Fruit fly (Drosophila melanogaster) Kc167 (cell line): Measurements from ENCODE around the gene CG6569.

Experiments
- Myc ChIP-seq: fragments of >200 bp; optimal IDR thresholded peaks from 2 replicates; lab custom pipeline; 2017; ENCODE audit warnings: missing external identifiers
- Sin3A ChIP-seq: fragments of >200 bp; optimal IDR thresholded peaks from 2 replicates; lab custom pipeline; 2018; ENCODE audit warnings: missing external identifiers
- h ChIP-seq: fragments of >200 bp; optimal IDR thresholded peaks from 3 replicates; lab custom pipeline; 2018; ENCODE audit warnings: missing external identifiers
- insv ChIP-seq: fragments of >200 bp; optimal IDR thresholded peaks from 3 replicates; lab custom pipeline; 2018; ENCODE audit warnings: missing external identifiers
- psq ChIP-seq: fragments of >200 bp; optimal IDR thresholded peaks from 2 replicates; lab custom pipeline; 2017; ENCODE audit warnings: missing external identifiers
- ttk ChIP-seq: sonication (Bioruptor generic); optimal IDR thresholded peaks from 2 replicates; lab custom pipeline; 2017; ENCODE audit warnings: missing external identifiers

The CG6569 gene

dm6 chr3R:21867819-21868218, at the start of gene CG6569, which contains the start of gene Cby:
CG6569 (minus strand) TSS chr3R:21867919.
Cby (plus strand) TSS chr3R:21868003.
- TF ChIP-seq h (lab: Kevin White, UChicago) = no peak
- no peak for TF ChIP-seq Sin3A (lab: Kevin White, UChicago)
- no peak for TF ChIP-seq psq (lab: Kevin White, UChicago)
- TF ChIP-seq ttk (lab: Kevin White, UChicago) = no peak
- no peak for TF ChIP-seq insv (lab: Kevin White, UChicago)
- TF ChIP-seq Myc (lab: Kevin White, UChicago) = no peak

DNA sequence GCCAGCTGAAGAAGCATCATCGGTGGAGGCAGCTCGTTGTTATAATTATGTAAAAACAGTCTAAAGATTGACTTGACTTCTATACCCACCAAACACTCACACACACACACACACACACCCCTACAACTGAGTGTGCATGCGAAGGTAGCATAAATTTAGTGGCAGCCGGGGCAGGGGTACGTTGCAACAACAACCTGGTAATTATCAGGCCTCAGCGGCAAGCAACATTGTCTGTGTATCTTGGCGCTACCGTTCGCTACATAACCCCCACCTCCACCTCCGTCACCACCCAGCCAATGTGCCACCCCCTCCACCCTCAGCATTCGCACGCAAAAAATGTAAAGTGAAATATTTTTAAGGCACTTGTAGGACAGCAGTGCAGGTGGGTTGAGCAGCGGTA, 49.3 kb upstream of the CG6569 start:
- no peak for TF ChIP-seq Myc (lab: Kevin White, UChicago)

dm6 chr3R:21913447-21913846, 45.7 kb upstream of the CG6569 start, which contains the start of gene Qsox2:
Qsox2 (plus strand) TSS chr3R:21913747.
- TF ChIP-seq Myc (lab: Kevin White, UChicago) (no peak), ttk (lab: Kevin White, UChicago) (no peak), h (lab: Kevin White, UChicago) (no peak), insv (lab: Kevin White, UChicago) (no peak), Sin3A (lab: Kevin White, UChicago) (no peak), psq (lab: Kevin White, UChicago) (no peak)

DNA sequence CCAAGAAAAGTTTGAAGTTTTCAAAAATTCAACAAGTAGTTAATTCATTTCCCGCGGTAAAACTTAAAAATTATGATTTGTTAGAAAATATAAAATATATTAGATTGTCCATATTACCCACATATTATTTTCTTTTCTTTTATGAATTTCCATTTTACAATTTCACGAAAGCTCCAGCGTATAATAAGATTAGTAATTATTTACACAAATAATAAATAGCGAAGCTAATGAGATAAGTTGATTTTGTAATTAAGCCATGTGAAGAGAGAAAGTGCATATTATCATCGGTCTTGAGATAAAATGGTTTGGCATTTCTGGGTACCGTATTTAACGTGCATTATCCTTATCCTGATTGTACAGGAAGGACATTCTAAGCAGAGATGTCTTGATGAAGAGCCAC, 43.8 kb upstream of the CG6569 start, which contains the start of gene Qsox3:
Gene Qsox3 (plus strand): TSS at position 301 of the 400 bp plus-strand sequence.
- TF ChIP-seq ttk (lab: Kevin White, UChicago) (no peak), Sin3A (lab: Kevin White, UChicago) (no peak), psq (lab: Kevin White, UChicago) (no peak), insv (lab: Kevin White, UChicago) (no peak), Myc (lab: Kevin White, UChicago) (no peak), h (lab: Kevin White, UChicago) (no peak)

DNA sequence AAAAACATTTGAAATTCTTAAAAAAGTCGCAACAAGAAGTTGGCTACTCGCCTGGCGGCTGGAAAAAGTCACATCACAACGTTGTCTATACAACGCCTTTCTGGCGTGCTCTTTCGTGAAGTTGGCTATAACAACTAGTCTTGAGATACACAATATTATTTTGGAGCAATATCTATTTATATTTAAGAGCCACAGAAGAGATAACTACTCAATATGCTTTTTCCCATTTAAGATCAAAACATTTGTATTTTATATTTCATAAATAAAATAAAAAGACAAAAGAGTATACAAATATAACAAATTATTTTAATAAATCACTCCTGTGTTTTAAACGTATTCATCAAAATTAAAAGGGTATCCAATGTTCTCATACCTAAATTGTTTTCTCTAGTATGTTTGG, 39.1 kb upstream of the CG6569 start:
- TF ChIP-seq Myc (lab: Kevin White, UChicago) (no peak), ttk (lab: Kevin White, UChicago) (no peak), h (lab: Kevin White, UChicago) (no peak), Sin3A (lab: Kevin White, UChicago) (no peak), insv (lab: Kevin White, UChicago) (no peak), psq (lab: Kevin White, UChicago) (no peak)

DNA sequence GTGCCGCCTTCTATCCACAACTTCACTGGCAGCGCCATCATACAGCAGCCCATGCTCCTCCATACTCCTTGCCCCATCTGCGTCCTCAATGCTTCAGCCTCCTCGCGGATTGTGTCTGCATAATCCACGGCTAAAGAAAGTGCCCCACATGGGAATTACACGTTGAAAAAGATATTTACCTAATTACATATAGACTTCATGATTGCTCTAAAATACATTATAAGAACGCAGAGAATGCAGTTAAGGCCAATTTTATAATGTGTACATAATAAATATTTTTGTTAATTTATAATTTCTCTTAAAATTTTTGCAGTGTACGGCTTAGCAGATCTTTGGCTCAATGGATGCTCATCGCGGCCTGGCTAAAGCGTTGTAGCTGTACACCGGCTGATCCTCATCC, 37.9 kb upstream of the CG6569 start:
- TF ChIP-seq ttk (lab: Kevin White, UChicago) = no peak
- TF ChIP-seq insv (lab: Kevin White, UChicago) = no peak
- TF ChIP-seq h (lab: Kevin White, UChicago) = no peak
- no peak for TF ChIP-seq psq (lab: Kevin White, UChicago)
- no peak for TF ChIP-seq Sin3A (lab: Kevin White, UChicago)
- TF ChIP-seq Myc (lab: Kevin White, UChicago) = no peak

DNA sequence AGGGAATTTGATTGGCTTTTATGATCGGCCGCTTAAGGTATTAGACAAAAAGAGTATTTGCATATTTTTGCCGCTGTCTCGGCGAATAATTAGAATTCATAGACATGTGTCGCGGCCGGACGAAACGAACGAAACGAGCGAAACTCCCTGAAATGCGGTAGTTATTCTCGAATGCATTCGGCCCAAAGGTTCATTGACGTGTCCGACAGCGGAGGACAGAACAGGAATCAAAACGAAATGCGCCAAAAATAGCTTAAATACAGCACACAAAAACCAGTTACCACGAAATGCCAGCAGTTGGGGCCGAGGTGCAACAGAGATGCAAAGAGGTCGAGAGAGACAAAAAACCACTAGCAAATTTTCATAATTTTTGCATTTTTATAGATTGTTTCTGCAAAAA, 36.6 kb upstream of the CG6569 start:
- TF ChIP-seq h (lab: Kevin White, UChicago) (no peak), Myc (lab: Kevin White, UChicago) (no peak), insv (lab: Kevin White, UChicago) (no peak), psq (lab: Kevin White, UChicago) (no peak)

DNA sequence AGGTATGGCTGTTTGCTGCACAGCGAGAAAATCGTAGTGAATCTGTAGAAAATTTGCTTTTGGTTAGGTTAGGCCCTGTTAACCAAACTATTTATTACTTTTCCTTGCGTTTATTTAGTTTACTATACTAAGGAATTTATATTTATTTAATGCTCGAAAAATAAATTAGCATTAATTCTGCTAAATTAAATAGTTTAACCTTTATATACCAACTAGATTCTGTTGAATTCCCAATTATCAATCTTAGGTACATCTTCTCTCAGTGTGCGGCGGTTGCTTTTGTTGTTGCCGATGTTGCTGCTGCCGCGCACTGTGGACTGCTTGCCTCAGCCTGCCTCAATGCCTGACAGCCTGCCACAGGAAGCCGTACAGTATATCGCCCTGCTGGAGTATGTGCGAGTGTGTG, 31.5 kb upstream of the CG6569 start:
- TF ChIP-seq psq (lab: Kevin White, UChicago) (no peak), h (lab: Kevin White, UChicago) (no peak), Myc (lab: Kevin White, UChicago) (no peak)

dm6 chr3R:21898758-21899157, 31.0 kb upstream of the CG6569 start:
- TF ChIP-seq Sin3A (lab: Kevin White, UChicago) = no peak

dm6 chr3R:21897565-21897964, 29.8 kb upstream of the CG6569 start:
- TF ChIP-seq Sin3A (lab: Kevin White, UChicago) = no peak
- no peak for TF ChIP-seq h (lab: Kevin White, UChicago)
- no peak for TF ChIP-seq psq (lab: Kevin White, UChicago)
- no peak for TF ChIP-seq insv (lab: Kevin White, UChicago)
- no peak for TF ChIP-seq ttk (lab: Kevin White, UChicago)
- no peak for TF ChIP-seq Myc (lab: Kevin White, UChicago)

DNA sequence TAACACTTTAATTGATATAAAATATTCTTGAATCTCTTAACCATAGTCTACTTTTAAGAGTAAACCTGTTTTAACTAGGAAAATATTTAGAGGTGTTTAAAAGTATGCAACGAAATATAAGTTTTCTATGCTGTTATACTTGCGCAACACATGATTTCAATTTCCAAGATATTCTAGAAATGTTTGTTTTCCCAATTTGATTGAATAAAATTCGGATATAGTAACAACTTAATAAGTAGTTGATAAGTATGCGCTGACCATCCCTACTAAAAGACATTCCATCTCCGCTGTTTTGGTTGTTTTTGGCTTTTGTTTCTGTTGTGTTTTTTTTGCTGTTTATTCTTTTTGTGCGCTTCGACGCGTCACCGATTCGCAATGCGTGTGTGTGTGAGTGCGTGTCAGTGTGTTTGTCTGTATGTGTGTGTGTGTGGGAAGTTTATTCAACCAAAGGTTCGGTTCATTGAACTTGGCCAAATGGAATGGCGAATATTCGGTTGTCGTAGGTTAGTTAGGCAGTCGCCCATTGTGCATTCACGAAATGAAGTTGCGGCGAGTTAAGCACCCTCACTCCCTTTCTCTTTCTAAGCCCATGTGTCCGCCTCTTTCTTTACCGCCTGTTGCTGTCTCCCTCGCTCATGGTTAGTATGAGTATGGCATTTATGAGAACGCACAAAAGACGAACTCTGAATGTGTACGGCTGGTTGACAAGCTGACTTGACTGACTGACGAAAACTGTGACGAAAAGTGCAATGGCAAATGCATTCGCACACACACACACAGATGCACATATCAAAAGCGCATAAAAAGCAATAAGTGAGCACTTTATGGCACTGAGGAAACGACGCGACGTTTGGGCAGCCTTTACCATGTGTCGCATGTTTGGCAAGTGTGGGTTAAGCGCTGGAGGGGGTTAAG, 28.5 kb upstream of the CG6569 start:
- TF ChIP-seq Sin3A (lab: Kevin White, UChicago) = no peak
- TF ChIP-seq psq (lab: Kevin White, UChicago) = no peak
- no peak for TF ChIP-seq ttk (lab: Kevin White, UChicago)
- no peak for TF ChIP-seq Myc (lab: Kevin White, UChicago)
- TF ChIP-seq h (lab: Kevin White, UChicago) = no peak
- no peak for TF ChIP-seq insv (lab: Kevin White, UChicago)

DNA sequence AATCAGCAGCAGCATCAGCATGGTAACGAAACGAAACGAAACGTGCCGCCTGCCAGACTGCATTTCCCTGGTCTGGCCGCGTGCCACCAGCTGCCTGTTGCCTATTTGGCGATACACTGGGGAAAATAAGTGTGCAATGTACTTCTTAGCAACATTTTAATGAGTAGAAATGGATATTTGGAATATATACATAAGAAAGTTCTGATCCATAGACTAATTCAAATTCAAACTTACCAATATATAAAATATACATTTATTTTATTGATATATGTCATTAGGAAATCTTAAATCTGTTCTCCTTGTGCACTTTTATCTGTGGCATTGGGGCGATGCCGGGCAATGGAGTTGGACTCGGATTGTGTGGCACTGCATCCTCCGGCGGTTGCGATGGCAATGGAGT, 26.2 kb upstream of the CG6569 start:
- TF ChIP-seq ttk (lab: Kevin White, UChicago) (no peak), psq (lab: Kevin White, UChicago) (no peak), Sin3A (lab: Kevin White, UChicago) (no peak), h (lab: Kevin White, UChicago) (no peak), insv (lab: Kevin White, UChicago) (no peak), Myc (lab: Kevin White, UChicago) (no peak)
